Worm (Caenorhabditis elegans): ENCODE results near the gene del-2.
A peak's percentile ranks its signal among the peaks of the same experiment; 100 is the strongest.

del-2 gene

ce11 chrIV:9588784-9589457 lies 52.9 kb downstream of the del-2 start, which contains the start of gene trcs-1 (continued):
- no peak for TF ChIP-seq egrh-3 (GFP tag; IDR thresholded peaks at IDR 0.05)
- TF ChIP-seq mcd-1 (GFP tag; IDR thresholded peaks at IDR 0.05), result no peak; the same call in 1 of the 2 replicates
- no peak for TF ChIP-seq sdz-38 (tag; optimal IDR thresholded peaks at IDR 0.05)
- TF ChIP-seq unc-130 (GFP tag; optimal IDR thresholded peaks at IDR 0.05), result peak; percentile 40
- peak; percentile 32 for TF ChIP-seq him-1 (tag; optimal IDR thresholded peaks at IDR 0.05)
- no peak for TF ChIP-seq pbrm-1 (GFP tag; IDR thresholded peaks at IDR 0.05)
- no peak for TF ChIP-seq pha-4 (tag; optimal IDR thresholded peaks at IDR 0.05)
- no peak for TF ChIP-seq F22D6.2 (tag; optimal IDR thresholded peaks at IDR 0.05)
- TF ChIP-seq nhr-179 (tag; optimal IDR thresholded peaks at IDR 0.05), result no peak
- TF ChIP-seq fkh-3 (tag; optimal IDR thresholded peaks at IDR 0.05), result no peak
- peak; percentile 51 for TF ChIP-seq tbp1 (GFP tag; optimal IDR thresholded peaks at IDR 0.05)
- TF ChIP-seq gei-17 (GFP tag; optimal IDR thresholded peaks at IDR 0.05), result no peak
